Worm (Caenorhabditis elegans) whole organism, mixed stage, embryonic: Measurements from ENCODE around the gene C55A1.11.

Source experiments
- blmp-1 ChIP-seq: fragments of 150-350 bp; optimal IDR thresholded peaks from 2 replicates; lab custom pipeline; 2014; ENCODE audit warnings: missing biosample characterization, missing genetic modification characterization
- mep-1 ChIP-seq: fragments of 150-350 bp; optimal IDR thresholded peaks from 2 replicates; lab custom pipeline; 2017; ENCODE audit warnings: missing biosample characterization, missing genetic modification reagents, missing genetic modification characterization, inconsistent platforms
- nhr-237 ChIP-seq: fragments of 150-350 bp; optimal IDR thresholded peaks from 2 replicates; lab custom pipeline; 2014; ENCODE audit warnings: missing biosample characterization, missing genetic modification characterization
- nhr-28 ChIP-seq: fragments of 150-350 bp; optimal IDR thresholded peaks from 2 replicates; lab custom pipeline; 2014; ENCODE audit warnings: missing biosample characterization, missing genetic modification characterization
- pha-4 ChIP-seq: fragments of 150-350 bp; optimal IDR thresholded peaks from 2 replicates; lab custom pipeline; 2018; ENCODE audit warnings: missing biosample characterization, missing genetic modification reagents, missing genetic modification characterization
- unc-62 ChIP-seq: fragments of 150-350 bp; optimal IDR thresholded peaks from 2 replicates; lab custom pipeline; 2014; ENCODE audit warnings: missing biosample characterization, missing genetic modification reagents, missing genetic modification characterization

ce11 chrV:15594573-15594972 is 31.1 kb upstream of the C55A1.11 start, which contains the start of gene fbxa-139:
- no peak for TF ChIP-seq unc-62 (GFP tag; lab: Kevin White, UChicago)
- TF ChIP-seq mep-1: no peak
- no peak for TF ChIP-seq nhr-28
- no peak for TF ChIP-seq pha-4 (tag; lab: Kevin White, UChicago)
- no peak for TF ChIP-seq nhr-237 (tag; lab: Kevin White, UChicago)
- no peak for TF ChIP-seq blmp-1 (tag; lab: Kevin White, UChicago)
